Worm (Caenorhabditis elegans) whole organism, L4/young adult: ENCODE data around the gene taf-2.

ENCODE experiments used
- W03F9.2 ChIP-seq: fragments of 150-350 bp; optimal IDR thresholded peaks from 2 replicates; lab custom pipeline; 2014; ENCODE audit warnings: missing biosample characterization, missing genetic modification characterization
- dao-5 ChIP-seq: sonication (generic microtip); optimal IDR thresholded peaks from 2 replicates; lab custom pipeline; 2016; ENCODE audit warnings: missing genotype, missing genetic modification characterization, moderate library complexity, missing compliant biosample characterization
- him-1 ChIP-seq: sonication (generic microtip); optimal IDR thresholded peaks from 2 replicates; lab custom pipeline; 2016; ENCODE audit warnings: missing genotype, missing genetic modification reagents, missing genetic modification characterization, missing compliant biosample characterization

DNA sequence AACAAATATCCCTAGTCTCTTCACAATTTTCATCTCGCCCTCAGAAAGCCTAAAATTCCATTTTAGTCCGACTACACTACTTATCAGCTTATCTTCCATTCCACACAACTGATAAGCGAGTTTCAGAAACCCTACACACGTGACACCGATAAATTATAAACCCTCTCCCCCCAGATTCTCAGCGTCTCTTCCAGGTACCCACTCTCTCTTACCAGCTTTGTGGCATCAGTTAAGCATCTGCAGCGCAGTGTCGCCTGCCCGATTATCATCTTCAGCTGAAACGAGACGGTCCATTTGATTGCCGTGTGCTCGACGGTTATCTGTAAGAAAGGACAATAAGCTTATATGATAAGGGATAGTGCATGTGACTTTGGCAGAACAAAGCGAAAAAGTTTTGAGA lies 18.4 kb upstream of the taf-2 start:
- TF ChIP-seq dao-5 (tag; lab: Kevin White, UChicago): no peak
- TF ChIP-seq W03F9.2 (tag; lab: Kevin White, UChicago): no peak
- TF ChIP-seq him-1 (tag; lab: Kevin White, UChicago): no peak
